Worm (Caenorhabditis elegans): ENCODE measurements around the gene ref-2.
A peak's percentile ranks its signal among the peaks of the same experiment; 100 is the strongest.

ref-2 gene

ce11 chrX:7793377-7794041 is 49.5 kb downstream of the ref-2 start, which contains the start of gene ZK154.6 (continued):
- TF ChIP-seq ceh-82 (tag; optimal IDR thresholded peaks at IDR 0.05) (no peak), egl-13 (tag; optimal IDR thresholded peaks at IDR 0.05) (no peak), swsn-7 (tag; optimal IDR thresholded peaks at IDR 0.05) (peak; percentile 49), lin-35 (GFP tag; optimal IDR thresholded peaks at IDR 0.05) (peak in 1 of 2 experiments; percentile 46), jun-1 (tag; optimal IDR thresholded peaks at IDR 0.05) (no peak), skn-1 (tag; optimal IDR thresholded peaks at IDR 0.05) (no peak), dsc-1 (tag; optimal IDR thresholded peaks at IDR 0.05) (peak; percentile 32), mdl-1 (tag; optimal IDR thresholded peaks at IDR 0.05) (peak; percentile 14 to 90), ama-1 (optimal IDR thresholded peaks at IDR 0.05) (no peak), lsy-2 (tag; optimal IDR thresholded peaks at IDR 0.05) (peak in 1 of 2 experiments; percentile 37), C34B4.2 (tag; optimal IDR thresholded peaks at IDR 0.05) (no peak), rnt-1 (tag; optimal IDR thresholded peaks at IDR 0.05) (peak; percentile 20), efl-3 (GFP tag; optimal IDR thresholded peaks at IDR 0.05) (no peak), tlp-1 (tag; optimal IDR thresholded peaks at IDR 0.05) (no peak), nhr-11 (tag; optimal IDR thresholded peaks at IDR 0.05) (no peak), ceh-63 (GFP tag; optimal IDR thresholded peaks at IDR 0.05) (no peak), tbx-2 (tag; optimal IDR thresholded peaks at IDR 0.05) (peak; percentile 52), nhr-19 (GFP tag; conservative IDR thresholded peaks at IDR 0.05) (0 out of 2 replicates have a peak, but pooled peaks have one; percentile 27), mab-9 (GFP tag; IDR thresholded peaks at IDR 0.05) (no peak), snu-23 (GFP tag; optimal IDR thresholded peaks at IDR 0.05) (peak; percentile 61), unc-130 (tag; optimal IDR thresholded peaks at IDR 0.05) (no peak)

ce11 chrX:7794306-7794743 is 50.3 kb downstream of the ref-2 start:
- TF ChIP-seq egl-13 (tag; optimal IDR thresholded peaks at IDR 0.05) (no peak), nhr-28 (tag; optimal IDR thresholded peaks at IDR 0.05) (no peak), lin-14 (GFP tag; optimal IDR thresholded peaks at IDR 0.05) (no peak), sptf-1 (tag; optimal IDR thresholded peaks at IDR 0.05) (no peak), alr-1 (tag; optimal IDR thresholded peaks at IDR 0.05; ENCODE audit: borderline replicate concordance) (no peak), rnt-1 (tag; optimal IDR thresholded peaks at IDR 0.05) (peak; percentile 11), nhr-76 (tag; optimal IDR thresholded peaks at IDR 0.05) (no peak), aly-2 (tag; optimal IDR thresholded peaks at IDR 0.05) (no peak), C04F5.9 (tag; optimal IDR thresholded peaks at IDR 0.05) (no peak), elt-3 (tag; optimal IDR thresholded peaks at IDR 0.05) (peak in 1 of 6 experiments; percentile 42), lin-35 (GFP tag; optimal IDR thresholded peaks at IDR 0.05) (peak in 1 of 2 experiments; percentile 40), blmp-1 (tag; optimal IDR thresholded peaks at IDR 0.05) (peak; percentile 68), ama-1 (optimal IDR thresholded peaks at IDR 0.05) (no peak), irx-1 (tag; optimal IDR thresholded peaks at IDR 0.05) (no peak), mef-2 (tag; optimal IDR thresholded peaks at IDR 0.05) (no peak), hpl-2 (GFP tag; optimal IDR thresholded peaks at IDR 0.05) (no peak), unc-130 (tag; optimal IDR thresholded peaks at IDR 0.05) (no peak), nhr-12 (tag; optimal IDR thresholded peaks at IDR 0.05) (no peak), nhr-71 (tag; optimal IDR thresholded peaks at IDR 0.05) (peak; percentile 19), ets-5 (GFP tag; IDR thresholded peaks at IDR 0.05) (no peak), unc-30 (tag; optimal IDR thresholded peaks at IDR 0.05) (no peak), tlp-1 (tag; optimal IDR thresholded peaks at IDR 0.05) (no peak), ces-1 (GFP tag; optimal IDR thresholded peaks at IDR 0.05) (no peak), ztf-11 (tag; optimal IDR thresholded peaks at IDR 0.05) (no peak), sup-37 (GFP tag; optimal IDR thresholded peaks at IDR 0.05) (no peak), egl-27 (tag; optimal IDR thresholded peaks at IDR 0.05) (no peak), xbp-1 (tag; optimal IDR thresholded peaks at IDR 0.05) (no peak), fkh-10 (GFP tag; optimal IDR thresholded peaks at IDR 0.05) (no peak), nhr-84 (tag; optimal IDR thresholded peaks at IDR 0.05) (no peak), C16A3.4 (tag; optimal IDR thresholded peaks at IDR 0.05) (peak; percentile 48), grh-1 (GFP tag; IDR thresholded peaks at IDR 0.05) (no peak), sox-4 (tag; optimal IDR thresholded peaks at IDR 0.05) (no peak), isw-1 (GFP tag; IDR thresholded peaks at IDR 0.05) (no peak), jun-1 (tag; optimal IDR thresholded peaks at IDR 0.05) (peak; percentile 3), unc-86 (tag; optimal IDR thresholded peaks at IDR 0.05) (no peak), ceh-63 (GFP tag; optimal IDR thresholded peaks at IDR 0.05) (no peak), snpc-4 (tag; optimal IDR thresholded peaks at IDR 0.05) (no peak), efl-3 (GFP tag; optimal IDR thresholded peaks at IDR 0.05) (no peak)

All from whole organism, L1 larva.